Worm (Caenorhabditis elegans): Measurements from ENCODE around the gene ZK105.13.

- no peak for TF ChIP-seq mep-1 (tag; optimal IDR thresholded peaks at IDR 0.05)
- no peak for TF ChIP-seq nhr-237 (tag; optimal IDR thresholded peaks at IDR 0.05)
- no peak for TF ChIP-seq nhr-76 (tag; optimal IDR thresholded peaks at IDR 0.05)
- no peak for TF ChIP-seq elt-3 (tag; optimal IDR thresholded peaks at IDR 0.05)
- TF ChIP-seq drap-1 (GFP tag; optimal IDR thresholded peaks at IDR 0.05) = no peak
- TF ChIP-seq zip-8 (tag; optimal IDR thresholded peaks at IDR 0.05) = no peak
- TF ChIP-seq ces-1 (GFP tag; optimal IDR thresholded peaks at IDR 0.05) = no peak
- TF ChIP-seq ztf-11 (tag; optimal IDR thresholded peaks at IDR 0.05) = no peak
- no peak for TF ChIP-seq ceh-39 (tag; optimal IDR thresholded peaks at IDR 0.05)
Observed at ce11 chrV:7696842-7697241, 16.1 kb downstream of the ZK105.13 start, which contains the start of gene ZK105.3.
